Fruit fly (Drosophila melanogaster) ovary, adult (tissue): ENCODE data around the gene serp.

Experiments used
- CG17801 ChIP-seq: fragments of 200-800 bp; optimal IDR thresholded peaks from 2 replicates; lab custom pipeline; 2019; ENCODE audit warnings: missing biosample characterization, mild to moderate bottlenecking, missing genetic modification characterization, moderate library complexity; ENCODE audit not compliant: partially characterized antibody

The serp gene

dm6 chr3L:19687200-19687687 is 20.6 kb downstream of the serp start, which contains the start of the genes CG8765 and Gbeta76C:
TSS of gene CG8765 (minus strand) at chr3L:19687353.
TSS of gene Gbeta76C (plus strand) at chr3L:19687637.
- TF ChIP-seq CG17801: peak; percentile 20

DNA sequence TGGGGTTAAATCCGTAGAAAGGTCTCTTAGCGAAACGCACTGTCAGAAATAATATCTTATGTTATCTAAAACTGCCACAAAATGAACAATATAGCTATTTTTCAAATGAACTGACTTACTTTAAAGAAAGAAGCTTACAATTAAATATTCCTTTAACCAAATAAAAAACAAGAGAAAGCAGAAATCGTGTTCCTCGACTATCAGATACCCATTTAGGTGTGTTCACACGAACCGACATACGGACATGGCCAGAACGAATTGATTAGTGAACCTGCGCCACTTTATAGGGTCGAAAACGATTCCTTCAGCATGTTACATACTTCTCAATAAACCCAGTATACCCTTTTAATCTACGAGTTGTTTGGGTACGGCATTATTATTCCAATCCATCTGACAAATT is 24.3 kb downstream of the serp start:
- TF ChIP-seq CG17801: no peak

DNA sequence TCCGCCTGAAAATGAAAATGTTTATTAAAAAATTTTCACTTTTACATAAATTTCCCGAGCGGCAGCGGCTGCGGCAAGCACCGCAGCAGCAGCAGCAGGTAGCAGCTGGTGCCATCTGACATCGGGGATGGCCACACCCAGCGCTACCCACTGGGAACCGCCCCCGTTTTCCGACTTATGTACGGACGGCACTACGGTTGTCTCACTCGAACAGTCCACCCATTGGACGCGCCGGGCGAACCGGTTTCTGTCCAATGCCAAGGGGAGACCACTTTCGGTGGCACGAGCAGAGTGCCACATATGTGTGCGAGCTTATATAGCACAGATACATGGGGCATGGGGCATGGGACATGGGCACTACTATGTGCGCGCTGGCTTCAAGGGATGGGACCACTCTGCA is 24.9 kb downstream of the serp start:
- TF ChIP-seq CG17801: no peak

DNA sequence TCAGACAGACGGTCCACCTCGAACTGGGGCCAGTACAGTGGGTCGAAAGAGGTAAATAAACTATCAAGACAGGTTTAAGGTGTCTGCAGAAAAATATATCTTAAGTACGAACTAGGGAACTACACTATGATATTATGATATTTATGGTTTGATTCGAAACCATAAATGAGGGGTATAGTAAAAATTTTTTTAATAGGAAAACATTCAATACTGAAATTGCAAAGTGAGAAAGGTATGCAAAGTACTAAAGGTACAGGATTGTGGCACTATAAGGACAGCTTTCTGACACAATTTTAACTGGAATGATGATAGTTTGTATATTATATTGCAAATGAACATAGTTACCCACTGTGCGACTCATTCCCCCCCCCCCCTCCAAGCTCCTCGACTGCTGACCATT is 31.8 kb downstream of the serp start:
- no peak for TF ChIP-seq CG17801

DNA sequence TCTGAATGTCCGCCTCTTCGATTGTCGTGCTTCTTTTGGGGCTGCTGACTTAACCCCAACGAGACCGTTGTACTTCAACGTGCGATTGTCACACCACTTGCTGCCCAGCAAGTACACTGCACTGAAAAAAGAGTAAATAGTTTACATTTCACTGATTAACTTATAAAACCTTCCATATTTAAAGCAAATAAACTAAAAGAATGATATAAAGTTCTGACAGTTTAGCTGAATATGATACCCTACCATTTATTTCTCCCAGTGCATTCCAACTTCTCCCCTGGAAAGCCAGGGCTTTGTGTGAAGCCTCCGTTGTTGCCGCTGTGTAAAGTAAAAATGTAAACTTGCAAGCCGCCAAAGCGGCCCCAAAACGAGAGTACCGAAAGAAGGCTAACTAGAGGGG is 33.5 kb downstream of the serp start:
- TF ChIP-seq CG17801: no peak

- no peak for TF ChIP-seq CG17801
Observed at dm6 chr3L:19670492-19670891, 37.3 kb downstream of the serp start.

DNA sequence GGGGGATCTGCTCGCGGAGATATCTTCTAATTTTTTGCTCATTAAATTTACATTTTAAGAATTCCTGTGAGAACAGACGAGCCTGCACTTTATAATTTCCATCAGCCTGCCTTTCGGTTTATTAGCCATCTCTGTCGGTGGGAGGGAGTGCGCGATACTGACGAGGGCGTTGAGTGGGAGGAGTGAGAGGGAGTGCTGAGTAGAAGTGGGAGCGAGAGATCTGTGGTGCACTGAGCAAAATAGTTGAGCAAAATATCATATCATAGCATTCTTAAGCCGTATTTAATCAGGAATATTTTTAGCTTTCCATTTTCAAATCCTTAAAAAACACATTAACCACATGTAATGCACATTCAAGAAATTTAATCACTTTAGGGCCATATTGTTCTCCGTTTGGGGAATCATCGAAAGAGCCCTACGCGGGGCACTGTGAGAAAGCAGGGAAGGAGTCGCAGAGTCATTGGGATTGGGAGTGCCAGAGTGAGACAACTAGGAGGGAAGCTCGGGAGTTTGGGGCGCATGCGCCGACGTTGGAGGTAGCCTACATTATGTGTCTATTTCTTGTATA is 42.7 kb downstream of the serp start:
- no peak for TF ChIP-seq CG17801

DNA sequence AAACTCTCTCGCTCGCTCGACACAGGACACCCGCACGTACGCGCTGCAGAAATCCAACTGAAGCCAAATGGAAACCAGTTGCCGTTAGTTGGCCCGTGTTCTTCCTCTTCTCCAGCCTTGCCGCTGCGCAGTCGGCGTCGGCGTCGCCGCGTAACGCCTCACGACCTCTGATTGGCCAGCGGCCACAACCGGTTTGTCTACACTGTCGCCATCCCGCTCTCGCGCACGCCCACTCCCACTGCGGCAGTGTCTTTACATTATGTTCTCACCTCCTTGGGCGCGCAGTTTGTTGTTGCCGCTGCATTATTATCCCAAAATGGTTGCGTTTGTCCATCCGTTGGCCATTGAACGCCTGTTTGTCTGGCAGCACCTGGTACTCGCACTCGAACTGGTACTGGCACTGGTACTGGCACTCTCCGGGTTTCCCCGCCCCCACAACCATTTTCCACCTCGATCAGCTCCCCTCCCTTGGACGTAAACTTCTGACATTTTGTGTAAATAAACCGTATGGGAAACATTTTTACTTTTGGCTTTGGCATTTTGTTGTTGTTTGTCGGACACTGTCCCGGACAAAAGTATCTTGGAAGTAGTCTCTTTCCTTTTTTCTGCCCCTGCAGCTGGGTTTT is 44.1 kb downstream of the serp start, which contains the start of gene tey:
Gene tey, minus strand, starts transcription at position 500 of the 626 bp plus-strand sequence.
- TF ChIP-seq CG17801: no peak

- no peak for TF ChIP-seq CG17801
Observed at dm6 chr3L:19662892-19663291, 44.9 kb downstream of the serp start.

DNA sequence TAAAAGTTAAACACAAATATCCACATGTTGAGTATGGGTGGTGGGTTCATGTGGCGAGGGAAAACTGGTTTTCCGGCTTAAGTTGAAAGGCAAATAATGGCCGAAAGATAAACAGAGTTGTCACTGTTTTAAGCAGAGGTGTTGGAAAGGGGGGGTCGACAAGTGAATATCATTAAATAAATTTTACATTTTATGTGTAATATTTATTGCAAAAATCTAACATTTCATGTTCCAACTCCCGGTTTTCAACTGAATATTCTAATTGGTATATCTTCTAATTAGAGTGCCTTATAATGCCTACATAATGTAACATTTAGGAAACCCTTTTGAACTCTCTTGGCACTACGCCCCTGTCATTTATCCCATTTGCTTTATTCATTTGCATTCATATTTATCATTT is 51.9 kb downstream of the serp start:
- TF ChIP-seq CG17801: no peak

dm6 chr3L:19653470-19653869 is 54.3 kb downstream of the serp start:
- TF ChIP-seq CG17801: no peak
